Worm (Caenorhabditis elegans): ENCODE results near the gene F36H5.4.

Gene F36H5.4

DNA sequence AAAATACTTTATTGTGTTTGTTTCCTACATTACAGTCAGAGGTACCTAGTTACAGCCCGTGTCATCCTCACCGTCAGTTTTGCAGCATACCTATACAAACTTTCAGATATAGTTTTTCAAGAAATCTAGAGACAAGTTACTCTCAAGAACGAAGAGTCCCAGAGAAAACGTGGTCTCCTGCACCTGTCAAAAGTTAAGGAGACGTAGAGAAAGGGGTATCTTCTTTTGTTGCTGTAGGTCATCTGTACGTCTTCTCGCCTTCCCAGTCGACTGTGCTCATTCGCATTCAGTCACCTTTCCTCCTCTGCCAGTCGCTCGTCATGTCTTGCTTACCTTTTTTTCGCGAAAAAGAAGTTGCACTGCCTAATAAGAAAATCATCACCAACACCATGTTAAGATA, at the start of gene F36H5.4:
F36H5.4 (plus strand) TSS at position 301 of the 400 bp plus-strand sequence.
- no peak for TF ChIP-seq irx-1 (tag; optimal IDR thresholded peaks at IDR 0.05)

DNA sequence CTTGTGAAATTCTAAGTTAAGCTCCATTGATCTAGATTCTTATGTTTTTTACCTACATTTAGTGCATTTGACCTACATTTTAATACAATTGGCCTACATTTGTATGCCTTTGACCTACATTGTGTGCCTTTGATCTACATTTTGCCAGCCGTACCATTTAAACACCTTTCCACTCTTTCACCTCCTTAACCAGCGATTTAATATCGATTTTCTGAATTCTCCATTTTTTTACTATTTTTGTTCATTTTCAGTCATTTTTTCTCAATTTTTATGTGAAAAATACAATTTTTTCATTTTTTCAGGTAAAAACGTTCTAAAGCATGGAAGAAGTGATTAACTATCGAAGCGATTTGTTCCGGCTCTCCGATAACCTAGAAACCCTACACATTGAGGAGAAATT, 48.7 kb upstream of the F36H5.4 start, which contains the start of gene btb-7:
btb-7 (plus strand) TSS at position 301 of the 400 bp plus-strand sequence.
- TF ChIP-seq sup-37 (GFP tag; optimal IDR thresholded peaks at IDR 0.05) (no peak), C34B4.2 (tag; optimal IDR thresholded peaks at IDR 0.05) (no peak), isw-1 (GFP tag; IDR thresholded peaks at IDR 0.05) (no peak), mab-9 (GFP tag; IDR thresholded peaks at IDR 0.05) (no peak), sptf-1 (tag; optimal IDR thresholded peaks at IDR 0.05) (no peak), unc-86 (tag; optimal IDR thresholded peaks at IDR 0.05) (no peak), hlh-4 (tag; optimal IDR thresholded peaks at IDR 0.05) (no peak), nhr-47 (tag; optimal IDR thresholded peaks at IDR 0.05) (no peak), tbx-2 (tag; optimal IDR thresholded peaks at IDR 0.05) (no peak), egl-13 (tag; optimal IDR thresholded peaks at IDR 0.05) (no peak), zag-1 (tag; optimal IDR thresholded peaks at IDR 0.05) (no peak)

DNA sequence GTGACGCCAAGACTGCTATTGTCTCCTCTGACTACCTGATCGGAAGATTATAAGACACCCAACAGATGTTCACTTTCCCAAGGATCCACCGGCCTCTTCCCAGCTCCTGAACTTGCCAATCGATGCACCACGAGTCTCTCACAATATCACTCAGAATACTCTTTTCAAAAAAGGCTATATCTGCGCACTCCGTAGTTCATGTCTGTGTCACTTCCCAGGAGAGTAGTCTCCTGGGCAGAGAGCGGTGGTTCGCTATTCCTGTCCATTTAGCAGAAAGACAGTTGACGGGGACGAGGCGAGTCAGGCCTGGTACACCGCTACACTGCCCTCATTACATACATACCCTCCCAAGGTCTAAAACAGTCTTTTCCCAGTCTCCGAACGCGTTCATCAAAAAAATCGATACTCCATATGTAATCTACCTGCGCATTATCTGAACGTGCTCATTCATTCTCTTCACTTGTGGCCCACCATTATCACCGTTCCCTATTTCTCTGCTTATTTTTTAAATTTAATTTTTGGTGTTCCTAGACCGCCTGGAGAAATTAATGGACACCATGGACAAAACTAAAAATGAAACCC, 46.8 kb upstream of the F36H5.4 start, which contains the start of gene btb-6:
btb-6 (plus strand) TSS at position 532 of the 582 bp plus-strand sequence.
- TF ChIP-seq elt-2 (tag; optimal IDR thresholded peaks at IDR 0.05) (no peak), C34B4.2 (tag; optimal IDR thresholded peaks at IDR 0.05) (no peak), unc-30 (tag; optimal IDR thresholded peaks at IDR 0.05) (no peak), sptf-1 (tag; optimal IDR thresholded peaks at IDR 0.05) (no peak), ztf-4 (tag; optimal IDR thresholded peaks at IDR 0.05) (no peak)

DNA sequence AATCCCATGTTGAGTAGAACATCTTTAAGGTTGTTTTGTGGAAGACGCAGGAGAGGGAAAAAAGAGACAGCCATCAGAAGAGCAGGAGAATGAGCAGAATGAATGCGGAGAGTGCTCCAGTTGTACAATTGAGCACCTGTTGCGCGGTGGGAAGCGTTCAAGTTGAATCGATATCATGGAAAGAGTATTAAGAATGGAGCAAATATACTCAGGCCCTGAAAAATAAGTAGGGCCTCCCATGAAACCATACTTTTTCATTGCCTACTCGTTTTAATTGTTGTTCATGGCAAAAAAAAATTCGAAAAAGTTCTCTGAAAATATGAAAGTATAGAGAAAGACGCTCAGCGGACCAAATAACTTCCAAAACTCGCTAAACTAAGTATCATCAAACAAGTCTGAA, 42.5 kb upstream of the F36H5.4 start, which contains the start of gene fbxb-48:
fbxb-48 (minus strand) TSS at position 101 of the 400 bp plus-strand sequence.
- TF ChIP-seq tbx-2 (tag; optimal IDR thresholded peaks at IDR 0.05) (no peak), unc-86 (tag; optimal IDR thresholded peaks at IDR 0.05) (no peak), nhr-28 (tag; optimal IDR thresholded peaks at IDR 0.05) (no peak), grh-1 (GFP tag; IDR thresholded peaks at IDR 0.05) (no peak), lin-15B (tag; optimal IDR thresholded peaks at IDR 0.05) (no peak), rnt-1 (tag; optimal IDR thresholded peaks at IDR 0.05) (no peak)

DNA sequence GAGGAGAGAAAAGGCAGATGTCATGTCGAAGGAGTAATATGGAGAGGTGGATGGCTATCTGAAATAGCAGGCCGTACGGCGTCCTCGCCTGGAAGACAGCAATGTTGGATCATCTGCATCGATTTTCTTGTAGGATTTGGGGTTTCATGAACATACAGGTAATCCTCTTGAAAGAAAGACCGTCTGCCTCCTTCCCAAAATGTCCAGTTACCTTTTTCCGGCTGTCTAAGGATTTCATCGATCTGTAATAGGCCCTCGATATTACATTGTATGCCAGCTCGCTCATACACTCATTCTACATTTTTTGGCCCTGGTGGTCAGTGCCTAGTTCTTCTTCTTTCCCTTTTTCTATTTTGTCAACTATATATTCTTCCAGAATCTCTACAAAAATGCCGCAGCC, 39.3 kb upstream of the F36H5.4 start, which contains the start of the genes fbxb-5 and btb-8:
fbxb-5 (minus strand) TSS at position 101 of the 400 bp plus-strand sequence.
btb-8 (plus strand) TSS at position 377 of the 400 bp plus-strand sequence.
- no peak for TF ChIP-seq dpl-1 (GFP tag; optimal IDR thresholded peaks at IDR 0.05)
- no peak for TF ChIP-seq unc-62 (GFP tag; optimal IDR thresholded peaks at IDR 0.05)
- no peak for TF ChIP-seq efl-3 (GFP tag; optimal IDR thresholded peaks at IDR 0.05)
- TF ChIP-seq ztf-11 (tag; optimal IDR thresholded peaks at IDR 0.05): no peak
- no peak for TF ChIP-seq nhr-71 (tag; optimal IDR thresholded peaks at IDR 0.05)
- no peak for TF ChIP-seq unc-98 (GFP tag; IDR thresholded peaks at IDR 0.05)
- no peak for TF ChIP-seq alr-1 (tag; optimal IDR thresholded peaks at IDR 0.05; ENCODE audit: borderline replicate concordance)
- no peak for TF ChIP-seq skn-1 (tag; optimal IDR thresholded peaks at IDR 0.05)
- TF ChIP-seq nhr-28 (tag; optimal IDR thresholded peaks at IDR 0.05): no peak
- no peak for TF ChIP-seq egl-13 (tag; optimal IDR thresholded peaks at IDR 0.05)

DNA sequence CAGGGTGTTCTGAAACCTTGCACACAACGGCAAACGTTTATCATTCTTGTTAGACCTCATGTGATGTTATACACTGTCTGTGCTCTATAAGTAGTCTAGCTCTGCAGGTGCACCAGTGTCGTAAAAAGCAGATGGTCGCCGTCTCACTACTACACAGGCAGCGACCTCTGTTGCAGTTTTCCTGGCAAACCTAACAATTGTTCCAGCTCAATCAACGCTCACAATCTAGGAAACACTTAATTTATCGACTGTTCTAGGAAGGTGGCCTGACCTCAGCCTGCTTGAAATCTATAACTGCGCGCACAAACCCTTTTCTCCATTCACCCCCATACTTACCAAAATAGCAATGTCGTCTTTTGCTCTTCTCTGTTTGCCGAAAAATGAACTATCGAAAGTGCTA, 37.4 kb upstream of the F36H5.4 start, which contains the start of gene fbxb-11:
fbxb-11 (plus strand) TSS at position 301 of the 400 bp plus-strand sequence.
- TF ChIP-seq grh-1 (GFP tag; IDR thresholded peaks at IDR 0.05) (no peak), sup-37 (GFP tag; optimal IDR thresholded peaks at IDR 0.05) (no peak), nhr-237 (tag; optimal IDR thresholded peaks at IDR 0.05) (no peak), tlp-1 (tag; optimal IDR thresholded peaks at IDR 0.05) (no peak), elt-3 (tag; optimal IDR thresholded peaks at IDR 0.05) (no peak), nhr-84 (tag; optimal IDR thresholded peaks at IDR 0.05) (no peak), unc-98 (GFP tag; IDR thresholded peaks at IDR 0.05) (no peak), mdl-1 (tag; optimal IDR thresholded peaks at IDR 0.05) (no peak), ztf-4 (tag; optimal IDR thresholded peaks at IDR 0.05) (no peak), aha-1 (tag; optimal IDR thresholded peaks at IDR 0.05) (no peak), elt-2 (tag; optimal IDR thresholded peaks at IDR 0.05) (no peak), ama-1 (optimal IDR thresholded peaks at IDR 0.05) (no peak), ets-5 (GFP tag; IDR thresholded peaks at IDR 0.05) (no peak), ceh-90 (tag; optimal IDR thresholded peaks at IDR 0.05) (no peak), efl-1 (optimal IDR thresholded peaks at IDR 0.05) (no peak), efl-1 (GFP tag; optimal IDR thresholded peaks at IDR 0.05 in 1 of 2) (no peak)

Measured in whole organism, L1 larva.